Fruit fly (Drosophila melanogaster) whole organism, adult: ENCODE data around the gene asl.
A peak's percentile ranks its signal among the peaks of the same experiment; 100 is the strongest.

Experiments
- CG11617 ChIP-seq: fragments of 200-800 bp; sonication (Bioruptor generic); optimal IDR thresholded peaks from 2 replicates; lab custom pipeline; 2017; ENCODE audit warnings: mild to moderate bottlenecking, missing biosample characterization, missing genetic modification reagents, missing genetic modification characterization
- CG12768 ChIP-seq: fragments of 200-800 bp; sonication (Bioruptor generic); optimal IDR thresholded peaks from 2 replicates; lab custom pipeline; 2017; ENCODE audit warnings: missing biosample characterization, missing genetic modification characterization, mild to moderate bottlenecking, moderate library complexity, missing genetic modification reagents
- CG14711 ChIP-seq: fragments of 200-800 bp; sonication (Bioruptor generic); optimal IDR thresholded peaks from 2 replicates; lab custom pipeline; 2018; ENCODE audit warnings: missing biosample characterization, mild to moderate bottlenecking, missing genetic modification characterization, moderate library complexity
- CG1620 ChIP-seq: fragments of 200-800 bp; sonication (Bioruptor generic); optimal IDR thresholded peaks from 2 replicates; lab custom pipeline; 2016; ENCODE audit warnings: missing biosample characterization, missing genetic modification characterization
- CG33017 ChIP-seq: fragments of 200-800 bp; sonication (Bioruptor generic); optimal IDR thresholded peaks from 2 replicates; lab custom pipeline; 2018; ENCODE audit warnings: missing biosample characterization, mild to moderate bottlenecking, missing genetic modification characterization, moderate library complexity
- CG5204 ChIP-seq: fragments of 200-800 bp; sonication (Bioruptor generic); optimal IDR thresholded peaks from 2 replicates; lab custom pipeline; 2016; ENCODE audit warnings: missing biosample characterization, missing genetic modification characterization
- CG7045 ChIP-seq: fragments of 200-800 bp; sonication (Bioruptor generic); optimal IDR thresholded peaks from 2 replicates; lab custom pipeline; 2017; ENCODE audit warnings: missing biosample characterization, mild to moderate bottlenecking, missing genetic modification characterization
- CG7101 ChIP-seq: fragments of 200-800 bp; sonication (Bioruptor generic); optimal IDR thresholded peaks from 2 replicates; lab custom pipeline; 2018; ENCODE audit warnings: missing biosample characterization, mild to moderate bottlenecking, missing genetic modification characterization, moderate library complexity
- Clk ChIP-seq: fragments of 200-800 bp; sonication (Bioruptor generic); optimal IDR thresholded peaks from 2 replicates; lab custom pipeline; 2017; ENCODE audit warnings: missing biosample characterization, missing genetic modification characterization
- Crg-1 ChIP-seq: fragments of 200-800 bp; sonication (Bioruptor generic); optimal IDR thresholded peaks from 2 replicates; lab custom pipeline; 2016; ENCODE audit warnings: missing biosample characterization, missing genetic modification characterization
- Hr96 ChIP-seq: fragments of 200-800 bp; sonication (Bioruptor generic); optimal IDR thresholded peaks from 2 replicates; lab custom pipeline; 2016; ENCODE audit warnings: missing biosample characterization, missing genetic modification characterization
- Mnt ChIP-seq: fragments of 200-800 bp; sonication (Bioruptor generic); optimal IDR thresholded peaks from 2 replicates; lab custom pipeline; 2016; ENCODE audit warnings: missing biosample characterization, mild to moderate bottlenecking, missing genetic modification characterization
- bab1 ChIP-seq: fragments of 200-800 bp; sonication (Bioruptor generic); optimal IDR thresholded peaks from 3 replicates; lab custom pipeline; 2019; ENCODE audit warnings: missing biosample characterization, mild to moderate bottlenecking, missing genetic modification characterization, moderate library complexity
- cic ChIP-seq: fragments of 200-800 bp; sonication (Bioruptor generic); optimal IDR thresholded peaks from 2 replicates; lab custom pipeline; 2017; ENCODE audit warnings: missing biosample characterization, mild to moderate bottlenecking, missing genetic modification characterization, moderate library complexity
- cnc ChIP-seq, 2 experiments: fragments of >200 bp; optimal IDR thresholded peaks; 2 replicates each; lab custom pipeline; 2017
- kay ChIP-seq: fragments of 200-800 bp; sonication (Bioruptor generic); peaks from one replicate; lab custom pipeline; 2016; ENCODE audit warnings: missing biosample characterization, missing genetic modification characterization, borderline replicate concordance
- ovo ChIP-seq: fragments of 200-800 bp; sonication (Bioruptor generic); optimal IDR thresholded peaks from 2 replicates; lab custom pipeline; 2016; ENCODE audit warnings: missing biosample characterization, missing genetic modification characterization
- pad ChIP-seq: fragments of 200-800 bp; sonication (Bioruptor generic); optimal IDR thresholded peaks from 3 replicates; lab custom pipeline; 2017; ENCODE audit warnings: missing biosample characterization, missing genetic modification characterization, mild to moderate bottlenecking, moderate library complexity, missing genetic modification reagents
- tj ChIP-seq: fragments of 200-800 bp; sonication (Bioruptor generic); optimal IDR thresholded peaks from 3 replicates; lab custom pipeline; 2017; ENCODE audit warnings: missing biosample characterization, mild to moderate bottlenecking, missing genetic modification characterization, moderate library complexity
- toe ChIP-seq: fragments of 200-800 bp; sonication (Bioruptor generic); optimal IDR thresholded peaks from 2 replicates; lab custom pipeline; 2016; ENCODE audit warnings: missing biosample characterization, missing genetic modification characterization

Gene asl

DNA sequence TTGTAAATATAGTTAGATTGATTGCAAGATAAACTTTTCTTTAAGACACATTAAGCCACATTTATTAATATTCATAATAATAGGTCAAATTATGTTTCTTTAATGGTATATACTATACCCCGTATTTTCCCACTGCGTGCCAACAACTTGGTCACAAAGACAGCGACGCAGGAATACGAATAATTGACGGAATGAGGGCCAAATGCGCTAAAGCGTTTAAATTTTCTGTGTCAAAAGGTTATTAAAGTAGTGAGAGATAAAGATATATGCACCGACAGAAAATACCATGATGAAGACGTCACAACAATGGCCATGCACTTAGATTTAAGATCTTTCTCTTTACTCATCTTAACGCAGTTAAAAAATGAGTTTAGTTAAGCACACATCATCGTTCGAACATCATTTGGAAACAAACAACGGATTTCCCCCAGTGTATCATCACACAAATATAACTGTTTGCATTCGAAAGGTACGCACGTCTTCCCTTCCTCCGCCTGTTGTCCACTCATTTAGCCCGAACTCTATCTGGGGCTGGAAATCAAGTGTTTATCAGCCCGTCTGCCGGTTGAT is 14.1 kb upstream of the asl start:
- TF ChIP-seq Hr96 (no peak), CG11617 (peak; percentile 5), CG14711 (tag; lab: Kevin White, UChicago) (no peak), kay (GFP tag; lab: Kevin White, UChicago) (no peak), CG12768 (no peak), CG5204 (GFP tag; lab: Kevin White, UChicago) (no peak)

DNA sequence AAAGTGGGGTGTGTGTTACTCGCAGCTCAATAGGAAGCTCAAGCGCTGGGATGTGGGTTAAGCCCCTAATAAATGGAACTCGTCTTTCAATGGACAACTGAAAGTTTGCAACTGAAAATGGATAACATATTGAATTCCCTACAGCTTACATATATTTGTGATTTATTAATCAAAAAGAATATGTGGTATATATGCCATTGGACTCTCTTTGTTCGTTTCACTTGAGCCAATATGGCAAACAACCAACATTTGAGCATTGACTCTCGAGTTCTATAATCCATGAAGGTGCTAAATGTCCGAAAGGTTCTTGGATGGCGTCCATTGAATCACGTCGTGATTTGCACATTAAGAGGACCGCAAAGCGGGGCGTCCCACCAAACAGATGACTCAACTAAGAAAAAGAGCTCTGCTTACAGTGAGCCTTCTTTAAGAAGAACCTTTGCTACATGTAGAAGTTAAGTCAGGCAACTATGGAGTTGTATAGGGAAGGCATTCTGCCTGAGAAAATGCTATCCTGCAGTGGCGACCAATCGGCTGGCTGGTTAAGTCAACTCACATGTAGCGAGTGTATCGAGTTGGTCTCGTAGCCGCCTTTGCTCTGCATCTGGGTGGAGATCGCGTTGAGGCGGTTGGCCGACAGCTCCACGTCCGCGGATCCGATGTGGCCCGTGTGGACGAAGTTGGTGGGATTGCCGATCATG is 11.7 kb upstream of the asl start:
- TF ChIP-seq Mnt (GFP tag; lab: Kevin White, UChicago) (no peak), CG1620 (no peak), ovo (GFP tag; lab: Kevin White, UChicago) (no peak), cic (GFP tag; lab: Kevin White, UChicago) (no peak), CG14711 (tag; lab: Kevin White, UChicago) (no peak), CG5204 (GFP tag; lab: Kevin White, UChicago) (no peak), CG33017 (tag; lab: Kevin White, UChicago) (no peak), cnc (optimal IDR thresholded peaks at IDR 0.05; lab: Kevin White, UChicago) (no peak), Hr96 (no peak), Crg-1 (GFP tag; lab: Kevin White, UChicago) (no peak), toe (GFP tag; lab: Kevin White, UChicago) (no peak), bab1 (GFP tag; lab: Kevin White, UChicago) (no peak), Clk (GFP tag; lab: Kevin White, UChicago) (no peak), pad (GFP tag; lab: Kevin White, UChicago) (no peak), kay (GFP tag; lab: Kevin White, UChicago) (no peak), CG7045 (no peak), CG7101 (tag; lab: Kevin White, UChicago) (no peak), tj (GFP tag; lab: Kevin White, UChicago) (no peak), CG12768 (no peak), CG11617 (no peak)

DNA sequence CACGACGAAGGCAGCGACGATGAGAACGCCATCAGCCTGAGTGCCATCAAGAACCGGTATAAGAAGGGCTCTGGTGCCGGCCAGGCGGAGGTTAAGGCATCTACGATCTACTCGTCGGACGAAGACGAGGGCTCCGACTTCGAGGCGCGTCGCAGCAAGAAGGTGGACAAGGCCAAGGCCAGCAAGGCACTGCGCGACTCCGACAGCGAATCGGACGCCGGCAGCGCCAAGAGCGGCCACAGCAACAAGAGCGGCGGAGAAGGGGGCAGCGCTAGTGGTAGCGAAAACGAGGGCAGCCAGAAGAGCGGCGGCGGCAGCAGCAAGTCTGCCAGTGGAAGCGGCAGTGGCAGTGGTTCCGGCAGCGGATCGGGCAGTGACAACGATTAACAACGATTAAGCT is 9.1 kb upstream of the asl start:
- TF ChIP-seq toe (GFP tag; lab: Kevin White, UChicago) (no peak), CG1620 (no peak), pad (GFP tag; lab: Kevin White, UChicago) (no peak), kay (GFP tag; lab: Kevin White, UChicago) (no peak), Hr96 (no peak), Crg-1 (GFP tag; lab: Kevin White, UChicago) (no peak), CG12768 (no peak), CG7101 (tag; lab: Kevin White, UChicago) (no peak), cic (GFP tag; lab: Kevin White, UChicago) (no peak), CG11617 (no peak), CG5204 (GFP tag; lab: Kevin White, UChicago) (no peak), tj (GFP tag; lab: Kevin White, UChicago) (no peak), CG7045 (no peak), ovo (GFP tag; lab: Kevin White, UChicago) (no peak), Clk (GFP tag; lab: Kevin White, UChicago) (no peak)

DNA sequence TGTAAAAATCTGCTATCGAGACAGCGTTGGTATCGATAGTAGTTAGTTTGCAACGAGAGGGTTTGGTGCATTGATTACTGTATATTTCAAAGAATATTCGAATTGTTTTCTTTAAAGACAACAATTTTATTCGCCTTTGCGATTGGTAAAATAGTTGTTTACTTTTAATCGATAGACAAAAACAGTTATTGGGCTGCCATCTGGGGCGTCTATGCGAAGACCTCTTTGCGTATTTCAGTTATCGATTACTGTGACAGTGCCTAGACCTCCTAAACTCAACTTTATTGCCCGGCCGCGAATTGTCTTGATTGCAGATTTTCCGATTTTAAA is 6.7 kb upstream of the asl start, which contains the start of gene Atu:
Atu (plus strand) TSS at position 245 of the 330 bp plus-strand sequence.
- TF ChIP-seq Mnt (GFP tag; lab: Kevin White, UChicago) (peak; percentile 36), toe (GFP tag; lab: Kevin White, UChicago) (no peak), CG7045 (peak; percentile 23), Crg-1 (GFP tag; lab: Kevin White, UChicago) (peak; percentile 14), CG7101 (tag; lab: Kevin White, UChicago) (peak; percentile 23), bab1 (GFP tag; lab: Kevin White, UChicago) (peak; percentile 40), kay (GFP tag; lab: Kevin White, UChicago) (no peak), cic (GFP tag; lab: Kevin White, UChicago) (no peak), tj (GFP tag; lab: Kevin White, UChicago) (peak; percentile 26), CG12768 (peak; percentile 7), CG11617 (peak; percentile 59), ovo (GFP tag; lab: Kevin White, UChicago) (peak; percentile 46), pad (GFP tag; lab: Kevin White, UChicago) (peak; percentile 5)

DNA sequence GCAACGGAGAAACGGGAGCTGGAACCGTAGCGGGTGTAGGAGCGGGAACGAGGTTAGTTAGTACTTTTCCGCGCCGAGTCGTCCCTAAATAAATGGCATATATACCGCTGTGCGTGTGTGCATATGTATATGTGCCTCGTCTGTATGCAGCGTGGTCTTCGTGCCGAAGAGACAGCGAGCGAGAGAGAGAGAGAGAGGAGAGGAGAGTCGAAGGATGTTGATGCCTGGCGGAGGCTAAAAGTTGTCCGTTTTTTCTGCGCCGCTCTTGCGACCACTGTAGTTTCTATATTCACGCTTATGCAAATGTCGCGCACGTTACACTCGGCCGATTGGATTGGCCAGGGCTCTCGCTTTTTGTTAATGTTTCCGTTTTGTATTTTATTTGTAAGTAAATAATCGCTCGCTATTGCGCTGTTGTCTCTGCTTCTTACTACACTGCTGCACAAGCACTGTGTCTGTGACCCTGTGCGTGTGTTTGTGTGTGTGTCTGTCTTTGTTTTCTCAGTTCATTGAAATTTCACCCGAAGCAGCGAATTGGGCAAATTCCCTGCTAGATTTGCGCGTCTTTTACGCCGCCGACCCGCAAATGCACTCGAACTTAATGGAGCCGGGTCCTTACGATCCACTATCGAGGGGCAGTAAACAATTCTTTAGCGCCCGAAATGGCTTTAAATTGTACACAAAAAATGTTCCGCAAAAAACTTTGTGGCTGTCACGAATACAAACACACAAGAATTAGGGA is 6.2 kb upstream of the asl start, which contains the start of gene Rga:
Rga (minus strand) TSS at position 741 of the 742 bp plus-strand sequence.
- TF ChIP-seq cic (GFP tag; lab: Kevin White, UChicago) = no peak
- TF ChIP-seq CG7101 (tag; lab: Kevin White, UChicago) = no peak
- peak; percentile 2 for TF ChIP-seq tj (GFP tag; lab: Kevin White, UChicago)

DNA sequence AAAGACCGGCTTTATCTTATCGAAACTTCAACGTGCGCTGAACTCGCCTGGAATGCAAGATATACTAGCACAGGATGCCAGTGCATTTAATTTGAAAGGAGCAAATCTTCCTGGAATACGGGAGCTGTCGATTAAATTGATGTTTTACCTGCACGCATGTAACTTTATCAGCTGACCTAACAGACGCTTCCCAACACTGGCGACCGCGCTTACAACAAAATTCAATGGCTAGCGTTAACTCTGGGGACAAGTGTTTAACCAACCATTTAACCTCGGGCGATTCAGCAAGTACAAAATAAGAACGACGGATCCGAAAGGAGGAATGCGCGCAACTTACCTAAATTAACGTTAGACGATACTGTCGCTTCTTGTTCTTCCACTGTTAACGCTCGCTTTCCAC is 5.4 kb upstream of the asl start:
- TF ChIP-seq CG1620 (no peak), CG14711 (tag; lab: Kevin White, UChicago) (no peak), cic (GFP tag; lab: Kevin White, UChicago) (no peak)
